Worm (Caenorhabditis elegans): ENCODE measurements around the gene K04F1.8.

K04F1.8 gene

DNA sequence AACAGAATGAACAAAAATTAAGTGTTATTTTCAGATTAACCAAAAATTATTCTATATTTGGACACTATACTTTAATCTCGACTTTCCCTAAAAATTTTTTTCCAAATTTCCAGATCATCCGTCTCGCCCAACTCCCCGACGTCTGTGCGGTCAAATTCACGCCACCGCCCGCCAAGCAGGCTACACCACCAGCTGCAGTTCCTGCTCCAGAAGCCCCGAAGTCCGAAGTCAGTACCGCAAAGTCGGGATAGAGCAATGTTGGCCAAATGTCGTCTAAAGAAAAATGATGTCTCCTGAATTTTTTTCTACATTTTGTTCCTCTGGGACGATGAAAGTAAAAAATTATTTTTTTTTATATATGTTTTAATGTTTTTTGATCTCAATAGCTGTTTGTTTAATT is 24.2 kb upstream of the K04F1.8 start:
- no peak for TF ChIP-seq tbx-8 (GFP tag; optimal IDR thresholded peaks at IDR 0.05)
- TF ChIP-seq nhr-76 (tag; optimal IDR thresholded peaks at IDR 0.05) = no peak
- no peak for TF ChIP-seq ztf-11 (tag; optimal IDR thresholded peaks at IDR 0.05)
- no peak for TF ChIP-seq nhr-28 (tag; optimal IDR thresholded peaks at IDR 0.05)
- no peak for TF ChIP-seq nhr-12 (tag; optimal IDR thresholded peaks at IDR 0.05)
- no peak for TF ChIP-seq flh-1 (GFP tag; optimal IDR thresholded peaks at IDR 0.05)
- TF ChIP-seq ces-1 (GFP tag; optimal IDR thresholded peaks at IDR 0.05) = no peak
- TF ChIP-seq ham-2 (GFP tag; optimal IDR thresholded peaks at IDR 0.05) = no peak
- TF ChIP-seq drap-1 (GFP tag; optimal IDR thresholded peaks at IDR 0.05) = no peak
- TF ChIP-seq unc-39 (tag; optimal IDR thresholded peaks at IDR 0.05) = no peak

- no peak for TF ChIP-seq cnd-1 (tag; optimal IDR thresholded peaks at IDR 0.05)
- no peak for TF ChIP-seq nhr-2 (tag; optimal IDR thresholded peaks at IDR 0.05)
- TF ChIP-seq blmp-1 (tag; optimal IDR thresholded peaks at IDR 0.05) = no peak
- TF ChIP-seq flh-1 (GFP tag; optimal IDR thresholded peaks at IDR 0.05) = no peak
- TF ChIP-seq unc-120 (tag; optimal IDR thresholded peaks at IDR 0.05; ENCODE audit: poor library complexity, severe bottlenecking) = no peak
- no peak for TF ChIP-seq elt-3 (tag; optimal IDR thresholded peaks at IDR 0.05)
- TF ChIP-seq nhr-237 (tag; optimal IDR thresholded peaks at IDR 0.05) = no peak
- no peak for TF ChIP-seq tbx-8 (GFP tag; optimal IDR thresholded peaks at IDR 0.05)
- no peak for TF ChIP-seq ceh-39 (tag; optimal IDR thresholded peaks at IDR 0.05)
- no peak for TF ChIP-seq M03D4.4 (tag; optimal IDR thresholded peaks at IDR 0.05)
- TF ChIP-seq nhr-12 (tag; optimal IDR thresholded peaks at IDR 0.05) = no peak
- TF ChIP-seq elt-1 (tag; optimal IDR thresholded peaks at IDR 0.05; ENCODE audit: borderline replicate concordance, insufficient read depth) = no peak
- TF ChIP-seq nhr-28 (tag; optimal IDR thresholded peaks at IDR 0.05) = no peak
- no peak for TF ChIP-seq sem-2 (GFP tag; optimal IDR thresholded peaks at IDR 0.05)
- TF ChIP-seq ztf-11 (tag; optimal IDR thresholded peaks at IDR 0.05) = no peak
- TF ChIP-seq lin-32 (GFP tag; optimal IDR thresholded peaks at IDR 0.05) = no peak
- no peak for TF ChIP-seq mab-5 (tag; optimal IDR thresholded peaks at IDR 0.05)
- TF ChIP-seq sptf-1 (tag; optimal IDR thresholded peaks at IDR 0.05) = no peak
- no peak for TF ChIP-seq unc-62 (GFP tag; optimal IDR thresholded peaks at IDR 0.05)
- TF ChIP-seq lsy-2 (tag; optimal IDR thresholded peaks at IDR 0.05) = no peak
Observed at ce11 chrV:1643886-1644285, 23.1 kb upstream of the K04F1.8 start, which contains the start of gene alh-2. TSS of gene alh-2 (plus strand) at chrV:1644169.

DNA sequence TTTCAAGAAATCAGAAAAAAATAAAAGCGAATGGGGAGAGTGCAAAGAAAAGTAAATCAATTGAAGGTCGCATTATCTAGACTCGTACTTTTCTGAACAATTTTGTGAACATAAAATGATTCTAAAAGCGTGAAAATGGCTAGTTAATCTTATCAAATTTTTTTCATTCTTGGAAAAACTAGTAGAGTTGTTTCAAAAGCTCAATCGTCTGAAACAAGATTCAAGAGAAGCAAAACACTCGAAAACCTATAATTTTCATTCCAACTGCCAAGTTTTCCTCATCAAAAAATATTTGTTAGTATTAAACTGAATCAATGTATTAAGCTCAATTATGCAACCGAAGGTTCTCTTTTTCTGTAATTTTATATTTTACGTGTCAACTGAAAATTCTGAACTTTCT is 19.0 kb upstream of the K04F1.8 start, which contains the start of gene irld-45:
Gene irld-45, plus strand, starts transcription at position 301 of the 400 bp plus-strand sequence.
- TF ChIP-seq ces-1 (GFP tag; optimal IDR thresholded peaks at IDR 0.05) (no peak), blmp-1 (tag; optimal IDR thresholded peaks at IDR 0.05) (no peak), nhr-76 (tag; optimal IDR thresholded peaks at IDR 0.05) (no peak), lin-13 (tag; optimal IDR thresholded peaks at IDR 0.05) (no peak), ceh-43 (GFP tag; optimal IDR thresholded peaks at IDR 0.05) (no peak), sem-2 (GFP tag; optimal IDR thresholded peaks at IDR 0.05) (no peak), zip-8 (tag; optimal IDR thresholded peaks at IDR 0.05) (no peak), nhr-237 (tag; optimal IDR thresholded peaks at IDR 0.05) (no peak), mep-1 (tag; optimal IDR thresholded peaks at IDR 0.05) (no peak), bed-3 (GFP tag; optimal IDR thresholded peaks at IDR 0.05) (no peak), ceh-39 (tag; optimal IDR thresholded peaks at IDR 0.05) (no peak), ham-2 (GFP tag; optimal IDR thresholded peaks at IDR 0.05) (no peak)

- TF ChIP-seq ces-1 (GFP tag; optimal IDR thresholded peaks at IDR 0.05) (no peak), bed-3 (GFP tag; optimal IDR thresholded peaks at IDR 0.05) (no peak), cnd-1 (tag; optimal IDR thresholded peaks at IDR 0.05) (no peak), elt-1 (tag; optimal IDR thresholded peaks at IDR 0.05; ENCODE audit: borderline replicate concordance, insufficient read depth) (no peak), nhr-28 (tag; optimal IDR thresholded peaks at IDR 0.05) (no peak), lin-13 (tag; optimal IDR thresholded peaks at IDR 0.05) (no peak), blmp-1 (tag; optimal IDR thresholded peaks at IDR 0.05) (no peak), mep-1 (tag; optimal IDR thresholded peaks at IDR 0.05) (no peak), mab-5 (tag; optimal IDR thresholded peaks at IDR 0.05) (no peak), nhr-237 (tag; optimal IDR thresholded peaks at IDR 0.05) (no peak), flh-1 (GFP tag; optimal IDR thresholded peaks at IDR 0.05) (no peak), lsy-2 (tag; optimal IDR thresholded peaks at IDR 0.05) (no peak), elt-3 (tag; optimal IDR thresholded peaks at IDR 0.05) (no peak)
Observed at ce11 chrV:1651045-1651444, 16.0 kb upstream of the K04F1.8 start, which contains the start of gene irld-44. TSS of gene irld-44 (plus strand) at chrV:1651345.

- TF ChIP-seq nhr-28 (tag; optimal IDR thresholded peaks at IDR 0.05) (no peak), ceh-83 (GFP tag; optimal IDR thresholded peaks at IDR 0.05) (no peak), zip-8 (tag; optimal IDR thresholded peaks at IDR 0.05) (no peak), ces-1 (GFP tag; optimal IDR thresholded peaks at IDR 0.05) (no peak), mep-1 (tag; optimal IDR thresholded peaks at IDR 0.05) (no peak), unc-62 (GFP tag; optimal IDR thresholded peaks at IDR 0.05) (no peak), mls-2 (tag; optimal IDR thresholded peaks at IDR 0.05) (no peak), nhr-2 (tag; optimal IDR thresholded peaks at IDR 0.05) (no peak), unc-39 (tag; optimal IDR thresholded peaks at IDR 0.05) (no peak), nhr-12 (tag; optimal IDR thresholded peaks at IDR 0.05) (no peak), tbx-8 (GFP tag; optimal IDR thresholded peaks at IDR 0.05) (no peak), pha-4 (tag; optimal IDR thresholded peaks at IDR 0.05) (no peak), M03D4.4 (tag; optimal IDR thresholded peaks at IDR 0.05) (no peak), sem-2 (GFP tag; optimal IDR thresholded peaks at IDR 0.05) (no peak), bed-3 (GFP tag; optimal IDR thresholded peaks at IDR 0.05) (no peak), elt-3 (tag; optimal IDR thresholded peaks at IDR 0.05) (no peak), drap-1 (GFP tag; optimal IDR thresholded peaks at IDR 0.05) (no peak), ceh-43 (GFP tag; optimal IDR thresholded peaks at IDR 0.05) (no peak), lin-13 (tag; optimal IDR thresholded peaks at IDR 0.05) (no peak), nhr-237 (tag; optimal IDR thresholded peaks at IDR 0.05) (no peak)
Observed at ce11 chrV:1654845-1655244, 12.2 kb upstream of the K04F1.8 start, which contains the start of gene irld-11. TSS of gene irld-11 (plus strand) at chrV:1655145.

Data from whole organism, mixed stage, embryonic.